Worm (Caenorhabditis elegans): Measurements from ENCODE around the gene Y45F10B.59.

DNA sequence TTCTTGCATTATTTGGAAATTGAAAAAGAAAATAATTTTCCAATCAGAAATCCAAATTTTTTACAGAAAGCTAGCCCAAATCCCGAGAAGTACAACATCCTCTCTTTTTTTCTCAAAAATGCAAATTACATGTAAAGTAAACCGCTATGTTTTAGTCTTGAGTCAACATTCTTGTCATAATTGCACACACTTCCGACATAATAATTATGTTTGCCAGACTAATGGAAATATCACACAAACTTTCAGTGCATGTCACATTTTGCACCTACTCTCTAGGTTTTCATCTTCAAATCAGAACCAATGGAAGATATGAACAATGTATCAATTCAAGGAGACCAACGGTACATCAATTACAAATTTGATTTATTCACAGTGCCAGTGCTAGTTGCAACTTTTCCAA is 17.8 kb upstream of the Y45F10B.59 start, which contains the start of gene sru-11:
- TF ChIP-seq fos-1 (tag; optimal IDR thresholded peaks at IDR 0.05) (no peak), fkh-10 (GFP tag; optimal IDR thresholded peaks at IDR 0.05) (no peak), ZK546.5 (tag; optimal IDR thresholded peaks at IDR 0.05) (no peak)
